Worm (Caenorhabditis elegans): ENCODE measurements around the gene B0304.4.

Gene B0304.4

DNA sequence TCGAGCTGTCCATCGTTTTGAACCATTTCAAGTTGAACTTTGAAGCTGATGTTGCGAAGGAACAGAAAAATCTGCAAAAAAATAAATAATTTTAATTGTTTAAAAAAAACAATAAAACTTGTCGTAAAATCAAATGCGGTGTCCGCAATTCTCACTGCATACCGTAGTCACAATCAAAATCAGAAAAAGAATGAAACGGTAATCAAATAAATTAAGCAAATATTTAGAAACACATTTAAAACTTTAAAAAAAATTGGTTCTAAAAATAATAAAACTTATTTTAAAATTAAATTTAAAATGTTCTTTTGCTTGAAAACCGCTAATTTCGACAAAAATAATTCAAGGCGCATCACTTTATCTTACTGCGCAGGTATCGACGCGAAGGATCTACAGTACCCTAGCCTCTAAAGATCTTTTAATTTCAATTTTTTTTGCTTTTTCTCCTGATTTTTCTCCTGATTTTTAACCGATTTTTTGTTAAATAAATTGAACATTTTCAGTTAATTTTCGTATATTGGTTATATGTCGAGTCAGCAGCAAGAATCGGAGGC lies at the start of gene B0304.4, which contains the start of gene B0304.2:
B0304.4 (minus strand) TSS at position 101 of the 551 bp plus-strand sequence.
B0304.2 (plus strand) TSS at position 501 of the 551 bp plus-strand sequence.
- TF ChIP-seq him-1 (tag; optimal IDR thresholded peaks at IDR 0.05) (no peak), W03F9.2 (tag; optimal IDR thresholded peaks at IDR 0.05) (no peak), dao-5 (tag; optimal IDR thresholded peaks at IDR 0.05) (no peak)

DNA sequence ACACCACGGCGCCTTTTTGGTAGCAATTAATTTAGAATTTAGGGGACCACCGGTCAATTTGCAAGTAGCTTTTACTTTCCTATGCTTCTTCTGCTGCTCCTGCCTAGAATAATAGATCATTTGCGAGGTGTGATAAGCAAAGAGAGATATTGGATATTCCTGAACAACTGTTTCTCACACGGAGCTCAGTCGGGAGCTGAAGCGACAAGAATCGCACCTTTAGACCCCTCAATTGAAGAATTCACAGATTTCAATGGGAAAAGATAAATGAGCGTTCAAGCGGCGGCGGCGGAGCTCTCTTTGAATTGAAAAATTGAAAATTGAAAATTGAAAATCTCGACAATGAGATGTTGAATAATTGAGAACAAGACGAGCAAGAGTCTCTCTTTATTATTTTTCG lies 49.6 kb upstream of the B0304.4 start:
- TF ChIP-seq him-1 (tag; optimal IDR thresholded peaks at IDR 0.05), result no peak
- TF ChIP-seq dao-5 (tag; optimal IDR thresholded peaks at IDR 0.05), result no peak
- no peak for TF ChIP-seq W03F9.2 (tag; optimal IDR thresholded peaks at IDR 0.05)

DNA sequence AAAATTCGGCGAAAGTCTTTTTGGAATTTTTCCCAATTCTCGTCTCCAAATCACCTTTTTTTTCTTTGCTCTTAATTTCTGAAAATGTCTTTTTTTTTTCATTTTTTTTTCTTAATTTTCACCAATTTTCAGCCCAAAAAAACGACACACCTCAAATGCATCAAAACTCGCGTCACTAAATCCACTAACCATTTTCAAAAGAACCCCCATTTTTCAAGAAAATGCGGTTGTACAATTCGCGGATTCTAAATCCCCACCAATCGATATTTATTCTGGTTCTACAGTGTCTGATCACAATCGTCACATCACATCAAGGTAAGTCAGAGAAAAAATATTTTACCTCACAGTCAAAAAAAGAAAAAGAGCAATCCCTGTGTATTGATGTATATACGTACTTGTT lies 48.8 kb upstream of the B0304.4 start, which contains the start of gene vab-1:
vab-1 (plus strand) TSS at position 133 of the 400 bp plus-strand sequence.
- TF ChIP-seq him-1 (tag; optimal IDR thresholded peaks at IDR 0.05), result no peak
- TF ChIP-seq dao-5 (tag; optimal IDR thresholded peaks at IDR 0.05), result no peak
- TF ChIP-seq W03F9.2 (tag; optimal IDR thresholded peaks at IDR 0.05), result no peak

DNA sequence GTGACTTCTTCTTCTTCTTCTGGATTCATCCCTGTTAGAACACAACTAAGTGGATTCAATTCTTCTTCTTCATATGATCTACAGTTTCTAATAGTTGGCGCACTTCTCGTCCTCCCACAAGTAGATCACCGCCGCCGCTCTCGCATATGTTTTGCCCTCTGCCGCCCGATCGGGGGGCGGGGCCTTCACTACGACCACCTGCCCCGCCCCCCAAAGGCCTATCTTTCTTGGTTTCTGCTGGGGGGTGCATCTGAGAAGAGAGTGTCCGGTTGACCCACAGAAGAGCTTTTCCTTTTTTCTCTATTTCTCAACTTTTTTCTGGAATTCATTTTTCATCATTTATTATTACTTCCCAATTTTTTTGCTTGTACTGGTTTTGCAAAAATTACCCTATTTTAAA lies 48.1 kb upstream of the B0304.4 start:
- TF ChIP-seq dao-5 (tag; optimal IDR thresholded peaks at IDR 0.05) (no peak), him-1 (tag; optimal IDR thresholded peaks at IDR 0.05) (peak; percentile 16)

DNA sequence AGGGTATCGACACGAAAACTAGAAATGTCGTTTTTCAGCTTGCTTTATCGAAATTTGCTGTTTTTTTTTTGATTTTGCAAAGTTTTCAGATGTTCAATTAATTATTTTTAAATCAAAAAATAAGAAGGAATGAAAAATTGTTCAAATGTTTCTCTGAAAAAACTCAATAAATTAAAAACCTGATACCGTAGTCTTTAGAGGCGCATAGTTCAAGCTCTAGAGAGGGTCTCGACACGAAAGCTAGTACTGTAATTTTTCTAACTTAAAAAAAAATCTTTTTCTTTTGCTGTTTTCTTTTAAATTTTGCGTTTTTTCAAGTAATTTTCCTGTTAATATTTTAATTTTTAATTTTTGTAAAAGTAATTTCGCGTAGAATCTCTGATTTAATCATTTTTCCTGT lies 43.2 kb upstream of the B0304.4 start:
- TF ChIP-seq him-1 (tag; optimal IDR thresholded peaks at IDR 0.05), result no peak
- TF ChIP-seq dao-5 (tag; optimal IDR thresholded peaks at IDR 0.05), result no peak
- TF ChIP-seq W03F9.2 (tag; optimal IDR thresholded peaks at IDR 0.05), result no peak

DNA sequence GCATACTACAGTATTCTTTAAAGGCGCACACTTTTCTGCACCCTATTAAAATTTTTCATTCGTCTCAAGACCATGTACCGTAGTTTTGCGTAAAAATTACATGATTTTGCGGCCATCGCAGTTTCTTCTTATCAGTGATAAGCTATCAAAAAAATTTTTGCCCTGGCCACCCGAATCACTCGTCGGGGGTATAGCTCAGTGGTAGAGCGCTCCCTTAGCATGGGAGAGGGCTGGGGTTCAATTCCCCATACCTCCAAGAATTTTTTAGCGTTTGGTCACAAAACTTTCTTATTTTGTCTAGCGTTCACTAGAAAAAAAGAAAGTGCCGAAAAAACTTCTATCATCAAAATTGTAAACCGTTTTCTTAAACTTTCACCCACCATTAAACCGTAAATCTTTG lies 42.2 kb upstream of the B0304.4 start:
- TF ChIP-seq dao-5 (tag; optimal IDR thresholded peaks at IDR 0.05), result no peak
- TF ChIP-seq W03F9.2 (tag; optimal IDR thresholded peaks at IDR 0.05), result no peak
- no peak for TF ChIP-seq him-1 (tag; optimal IDR thresholded peaks at IDR 0.05)

DNA sequence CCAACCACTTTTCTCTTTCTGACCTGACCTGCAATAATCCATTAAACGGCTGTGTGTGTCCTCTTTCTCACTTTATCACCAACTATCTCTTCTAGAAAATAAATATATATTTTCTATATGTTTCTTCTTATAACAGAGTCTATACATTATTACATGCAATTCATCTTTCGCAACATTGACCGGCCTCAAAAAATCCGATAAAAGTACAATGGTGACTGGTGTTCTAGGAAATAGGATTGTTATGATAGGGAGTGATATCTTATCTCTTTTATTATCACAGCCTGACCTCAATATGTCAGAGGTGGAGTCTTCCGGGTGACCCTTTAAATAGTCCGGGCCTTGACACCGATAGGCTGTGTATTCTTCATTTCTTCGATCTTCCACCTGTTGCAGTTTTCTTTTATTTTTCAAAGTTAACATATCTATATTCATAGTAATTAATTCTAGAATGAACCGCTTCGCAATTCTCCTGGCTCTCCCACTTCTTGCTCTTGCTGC lies 39.5 kb upstream of the B0304.4 start, which contains the start of gene dao-2:
dao-2 (plus strand) TSS at position 448 of the 498 bp plus-strand sequence.
- TF ChIP-seq him-1 (tag; optimal IDR thresholded peaks at IDR 0.05) (no peak), dao-5 (tag; optimal IDR thresholded peaks at IDR 0.05) (no peak), W03F9.2 (tag; optimal IDR thresholded peaks at IDR 0.05) (no peak)

DNA sequence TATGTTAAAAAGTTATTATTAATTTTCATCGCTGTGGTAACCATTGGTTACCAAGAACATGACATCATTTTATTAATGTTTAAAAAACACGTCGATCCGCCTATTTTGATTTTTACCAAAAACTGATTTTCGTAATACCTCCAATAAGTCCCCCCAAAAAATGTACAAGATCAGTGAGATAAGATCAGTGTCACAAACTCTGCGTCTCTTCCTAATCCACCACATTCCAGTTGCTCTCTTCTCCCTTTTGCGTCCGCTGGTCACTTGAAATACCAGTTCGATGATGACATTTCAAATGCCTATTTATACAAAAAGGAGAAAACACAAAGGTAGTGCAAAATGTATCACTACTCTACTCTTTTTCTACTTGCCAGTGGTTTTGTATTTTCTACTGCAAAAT lies 37.0 kb upstream of the B0304.4 start, which contains the start of gene M03A1.8:
M03A1.8 (plus strand) TSS at position 269 of the 400 bp plus-strand sequence.
- no peak for TF ChIP-seq him-1 (tag; optimal IDR thresholded peaks at IDR 0.05)
- TF ChIP-seq W03F9.2 (tag; optimal IDR thresholded peaks at IDR 0.05), result no peak
- no peak for TF ChIP-seq dao-5 (tag; optimal IDR thresholded peaks at IDR 0.05)

DNA sequence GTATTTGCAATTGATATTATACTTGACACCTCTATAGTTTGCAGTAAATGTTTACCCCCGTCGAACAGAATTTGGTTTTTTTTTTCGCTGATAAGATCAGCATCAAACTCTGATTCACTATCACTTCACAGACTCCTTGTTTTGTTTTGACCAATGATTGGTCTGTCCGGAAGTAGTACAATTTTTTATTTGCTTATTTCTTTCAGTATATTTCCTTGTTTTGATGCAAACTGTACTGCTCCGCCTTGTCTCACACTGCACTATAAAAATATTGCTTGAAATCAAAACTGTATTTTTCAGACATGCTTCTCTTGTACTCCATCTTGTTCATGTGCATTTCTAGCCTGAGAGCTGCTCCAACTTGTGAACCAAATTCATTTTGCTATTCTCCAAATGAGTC lies 34.5 kb upstream of the B0304.4 start, which contains the start of gene M03A1.3:
M03A1.3 (plus strand) TSS at position 301 of the 400 bp plus-strand sequence.
- TF ChIP-seq W03F9.2 (tag; optimal IDR thresholded peaks at IDR 0.05) (no peak), him-1 (tag; optimal IDR thresholded peaks at IDR 0.05) (no peak), dao-5 (tag; optimal IDR thresholded peaks at IDR 0.05) (no peak)

DNA sequence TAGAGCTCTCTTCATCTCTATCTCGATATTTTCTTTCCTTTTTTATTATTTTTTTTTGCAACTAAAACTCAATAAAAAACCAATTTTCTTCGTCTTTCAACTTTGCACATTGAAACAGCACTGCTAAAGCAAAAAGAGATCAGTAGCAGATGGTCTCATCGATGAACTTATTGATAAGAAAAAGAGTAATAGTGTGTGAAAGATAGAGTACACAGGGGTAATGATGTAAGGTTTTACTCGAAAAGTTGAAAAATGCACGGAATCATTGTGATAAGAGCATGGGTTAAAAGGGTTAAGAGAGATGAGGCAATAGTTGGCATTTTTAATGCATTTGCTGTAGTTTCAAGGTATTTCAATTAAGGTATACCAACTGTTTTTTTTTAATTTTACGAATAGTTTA lies 29.1 kb upstream of the B0304.4 start:
- TF ChIP-seq W03F9.2 (tag; optimal IDR thresholded peaks at IDR 0.05) (no peak), dao-5 (tag; optimal IDR thresholded peaks at IDR 0.05) (no peak), him-1 (tag; optimal IDR thresholded peaks at IDR 0.05) (no peak)

DNA sequence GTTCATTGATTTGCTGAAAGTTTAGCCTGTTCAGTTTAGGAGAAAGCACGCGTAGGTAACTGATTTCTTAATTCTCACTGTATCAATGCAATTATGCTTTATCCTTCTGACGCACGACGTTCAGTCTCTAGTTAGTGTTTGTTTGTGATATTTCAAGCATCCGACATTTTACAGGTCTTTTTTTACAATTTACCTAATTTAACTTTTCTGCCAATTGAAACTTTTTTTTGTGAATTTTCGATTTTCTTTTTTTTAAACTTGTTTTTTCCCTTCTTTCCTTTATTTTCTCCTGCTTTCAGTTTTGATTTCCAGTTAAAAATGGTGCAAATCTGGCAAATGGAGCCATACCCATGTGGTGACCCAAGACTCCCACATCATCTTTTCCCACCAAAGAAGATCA lies 27.8 kb upstream of the B0304.4 start, which contains the start of gene K07E1.1:
K07E1.1 (plus strand) TSS at position 301 of the 400 bp plus-strand sequence.
- TF ChIP-seq him-1 (tag; optimal IDR thresholded peaks at IDR 0.05) (no peak), W03F9.2 (tag; optimal IDR thresholded peaks at IDR 0.05) (no peak)

DNA sequence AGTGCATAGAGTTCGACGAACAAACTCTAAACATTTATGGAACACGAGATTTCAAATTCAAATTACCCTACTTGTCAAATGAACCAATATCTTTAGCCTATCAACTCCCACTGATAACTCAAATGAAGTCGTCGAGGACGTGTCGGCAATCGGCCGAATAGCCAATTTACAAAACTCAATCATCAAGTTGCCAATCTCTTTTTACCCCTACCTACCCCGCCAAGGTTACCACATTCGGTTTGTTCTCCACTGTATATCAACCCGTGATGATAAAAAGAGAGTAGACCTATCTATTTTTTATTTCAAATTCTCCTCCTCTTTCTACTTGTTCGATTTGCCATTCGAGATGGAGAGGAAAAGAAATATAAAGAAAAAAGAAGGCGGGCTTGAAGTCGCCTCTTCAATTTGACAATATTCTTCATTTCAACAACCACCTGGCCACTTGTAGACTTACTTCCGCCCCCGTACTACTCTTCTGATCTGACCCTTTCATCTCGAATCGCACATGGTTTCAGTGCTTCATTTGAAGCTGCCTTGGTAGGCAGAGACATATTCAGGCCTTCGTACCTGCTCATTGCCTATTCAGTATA lies 27.1 kb upstream of the B0304.4 start:
- TF ChIP-seq him-1 (tag; optimal IDR thresholded peaks at IDR 0.05), result no peak
- no peak for TF ChIP-seq W03F9.2 (tag; optimal IDR thresholded peaks at IDR 0.05)

DNA sequence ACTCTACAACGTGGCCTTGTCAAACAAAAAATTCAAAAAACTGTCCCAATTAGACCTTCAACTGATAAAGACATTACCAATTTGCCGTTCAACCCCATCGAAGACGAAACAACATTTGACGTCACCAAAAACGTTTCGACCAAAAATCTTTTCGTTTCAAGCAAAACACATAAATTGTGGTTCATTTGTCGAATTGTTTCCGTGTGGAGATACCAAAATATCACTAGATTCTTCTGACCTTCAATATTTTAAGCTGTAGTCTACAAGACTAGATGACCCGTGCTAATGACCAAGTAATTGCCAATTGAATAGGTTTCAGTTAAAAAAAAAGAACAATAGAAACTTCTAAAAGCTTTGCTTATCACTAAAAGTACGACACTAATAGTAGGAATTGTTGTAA lies 25.4 kb upstream of the B0304.4 start:
- TF ChIP-seq W03F9.2 (tag; optimal IDR thresholded peaks at IDR 0.05) (no peak), dao-5 (tag; optimal IDR thresholded peaks at IDR 0.05) (no peak), him-1 (tag; optimal IDR thresholded peaks at IDR 0.05) (no peak)

DNA sequence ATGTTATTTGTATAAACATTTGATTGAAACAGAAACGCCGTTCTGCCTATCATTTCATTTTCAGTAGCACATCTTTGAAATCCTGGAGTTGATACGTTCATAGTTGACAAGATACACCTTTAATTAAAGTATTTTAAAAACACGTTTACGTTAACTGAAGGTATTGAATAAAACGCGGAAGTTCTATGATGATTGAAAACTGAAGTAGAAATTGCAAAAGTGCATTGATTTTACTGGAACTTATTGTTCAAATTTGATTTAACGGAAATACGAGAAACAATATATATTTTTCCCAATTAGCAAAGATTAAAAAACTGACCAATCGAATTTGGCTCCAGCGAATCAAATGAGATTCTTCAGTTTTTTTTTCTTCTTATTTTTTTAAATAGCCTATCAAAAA lies 20.5 kb upstream of the B0304.4 start, which contains the start of gene sra-34:
sra-34 (minus strand) TSS at position 101 of the 400 bp plus-strand sequence.
- TF ChIP-seq dao-5 (tag; optimal IDR thresholded peaks at IDR 0.05) (no peak), W03F9.2 (tag; optimal IDR thresholded peaks at IDR 0.05) (no peak)
